Worm (Caenorhabditis elegans) whole organism, L2 larva: ENCODE measurements around the gene smex-2.

Experiments used
- F13H6.1 ChIP-seq: sonication (generic microtip); optimal IDR thresholded peaks from 2 replicates; lab custom pipeline; 2016; ENCODE audit warnings: missing genetic modification characterization, missing compliant biosample characterization
- Y55F3AM.14 ChIP-seq: fragments of 200-800 bp; sonication (Bioruptor generic); optimal IDR thresholded peaks from 2 replicates; lab custom pipeline; 2018; ENCODE audit warnings: mild to moderate bottlenecking, missing genetic modification characterization, missing compliant biosample characterization
- aly-2 ChIP-seq: fragments of 150-350 bp; optimal IDR thresholded peaks from 2 replicates; lab custom pipeline; 2014; ENCODE audit warnings: missing biosample characterization, missing genetic modification characterization
- ama-1 ChIP-seq: fragments of 150-350 bp; optimal IDR thresholded peaks from 2 replicates; lab custom pipeline; 2018; ENCODE audit warnings: inconsistent platforms
- blmp-1 ChIP-seq: sonication (generic microtip); optimal IDR thresholded peaks from 2 replicates; lab custom pipeline; 2017; ENCODE audit warnings: missing genetic modification characterization, mild to moderate bottlenecking, missing compliant biosample characterization, antibody characterized with exemption, moderate library complexity; ENCODE audit not compliant: insufficient read depth
- ceh-82 ChIP-seq: fragments of 150-350 bp; optimal IDR thresholded peaks from 2 replicates; lab custom pipeline; 2014; ENCODE audit warnings: missing biosample characterization, missing genetic modification characterization
- egl-27 ChIP-seq: sonication (generic microtip); optimal IDR thresholded peaks from 3 replicates; lab custom pipeline; 2017; ENCODE audit warnings: missing biosample characterization, missing genetic modification reagents, missing genetic modification characterization
- elt-1 ChIP-seq: fragments of 150-350 bp; optimal IDR thresholded peaks from 2 replicates; lab custom pipeline; 2014; ENCODE audit warnings: missing biosample characterization, missing genetic modification characterization
- elt-3 ChIP-seq: sonication (generic microtip); optimal IDR thresholded peaks from 2 replicates; lab custom pipeline; 2017; ENCODE audit warnings: missing biosample characterization, missing genetic modification characterization
- fos-1 ChIP-seq: fragments of 150-350 bp; optimal IDR thresholded peaks from 2 replicates; lab custom pipeline; 2014; ENCODE audit warnings: missing biosample characterization, missing genetic modification characterization
- gmeb-1 ChIP-seq: fragments of 150-350 bp; optimal IDR thresholded peaks from 2 replicates; lab custom pipeline; 2014; ENCODE audit warnings: missing biosample characterization, missing genetic modification characterization
- lin-13 ChIP-seq: fragments of 150-350 bp; optimal IDR thresholded peaks from 2 replicates; lab custom pipeline; 2014; ENCODE audit warnings: missing biosample characterization, missing genetic modification reagents, missing genetic modification characterization
- lin-39 ChIP-seq: fragments of 150-350 bp; optimal IDR thresholded peaks from 2 replicates; lab custom pipeline; 2014; ENCODE audit warnings: missing biosample characterization, missing genetic modification reagents, missing genetic modification characterization
- lsy-2 ChIP-seq, 2 experiments: fragments of 150-350 bp in 1 of 2; sonication (generic microtip) in 1 of 2; optimal IDR thresholded peaks; 2 replicates each; lab custom pipeline; 2014 to 2017; ENCODE audit warnings: missing biosample characterization in 2 of 2, missing genetic modification characterization in 2 of 2
- mab-5 ChIP-seq: fragments of 150-350 bp; optimal IDR thresholded peaks from 2 replicates; lab custom pipeline; 2014; ENCODE audit warnings: missing biosample characterization, missing genetic modification characterization
- nhr-10 ChIP-seq: sonication (generic microtip); optimal IDR thresholded peaks from 2 replicates; lab custom pipeline; 2017; ENCODE audit warnings: missing biosample characterization, missing genetic modification characterization
- nhr-11 ChIP-seq: fragments of 150-350 bp; optimal IDR thresholded peaks from 2 replicates; lab custom pipeline; 2014; ENCODE audit warnings: missing biosample characterization, missing genetic modification characterization
- nhr-129 ChIP-seq: fragments of 150-350 bp; optimal IDR thresholded peaks from 2 replicates; lab custom pipeline; 2014; ENCODE audit warnings: missing biosample characterization, missing genetic modification characterization
- nhr-21 ChIP-seq: fragments of 150-350 bp; optimal IDR thresholded peaks from 2 replicates; lab custom pipeline; 2014; ENCODE audit warnings: missing biosample characterization, missing genetic modification characterization
- nhr-23 ChIP-seq: fragments of 150-350 bp; optimal IDR thresholded peaks from 2 replicates; lab custom pipeline; 2014; ENCODE audit warnings: missing biosample characterization, missing genetic modification reagents, missing genetic modification characterization
- nhr-6 ChIP-seq: fragments of 150-350 bp; optimal IDR thresholded peaks from 2 replicates; lab custom pipeline; 2014; ENCODE audit warnings: missing biosample characterization, missing genetic modification characterization
- peb-1 ChIP-seq: fragments of 150-350 bp; optimal IDR thresholded peaks from 2 replicates; lab custom pipeline; 2014; ENCODE audit warnings: missing biosample characterization, missing genetic modification characterization
- sem-4 ChIP-seq: fragments of 150-350 bp; optimal IDR thresholded peaks from 2 replicates; lab custom pipeline; 2014; ENCODE audit warnings: missing biosample characterization, missing genetic modification reagents, missing genetic modification characterization
- skn-1 ChIP-seq: sonication (generic microtip); optimal IDR thresholded peaks from 2 replicates; lab custom pipeline; 2017; ENCODE audit warnings: missing biosample characterization, missing genetic modification characterization
- sma-3 ChIP-seq: sonication (generic microtip); optimal IDR thresholded peaks from 2 replicates; lab custom pipeline; 2016; ENCODE audit warnings: missing genetic modification reagents, missing genetic modification characterization, missing compliant biosample characterization
- snpc-4 ChIP-seq: fragments of 150-350 bp; optimal IDR thresholded peaks from 2 replicates; lab custom pipeline; 2014; ENCODE audit warnings: missing biosample characterization, missing genetic modification characterization
- unc-39 ChIP-seq: fragments of 150-350 bp; optimal IDR thresholded peaks from 2 replicates; lab custom pipeline; 2014; ENCODE audit warnings: missing biosample characterization, missing genetic modification characterization
- unc-55 ChIP-seq: fragments of 150-350 bp; sonication (generic microtip); optimal IDR thresholded peaks from 3 replicates; lab custom pipeline; 2014; ENCODE audit warnings: missing biosample characterization, missing genetic modification reagents, missing genetic modification characterization
- unc-62 ChIP-seq: fragments of 150-350 bp; optimal IDR thresholded peaks from 2 replicates; lab custom pipeline; 2014; ENCODE audit warnings: missing biosample characterization, missing genetic modification reagents, missing genetic modification characterization
- ztf-1 ChIP-seq: fragments of 200-800 bp; sonication (Bioruptor generic); conservative IDR thresholded peaks from 2 replicates; pipeline ENCODE4 v1.3.6; 2022; ENCODE audit warnings: missing genetic modification characterization, missing compliant biosample characterization
- ztf-11 ChIP-seq: sonication (generic microtip); optimal IDR thresholded peaks from 2 replicates; lab custom pipeline; 2017; ENCODE audit warnings: missing biosample characterization, missing genetic modification characterization
- ztf-4 ChIP-seq: fragments of 150-350 bp; optimal IDR thresholded peaks from 2 replicates; lab custom pipeline; 2014; ENCODE audit warnings: missing biosample characterization, missing genetic modification characterization

The smex-2 gene

DNA sequence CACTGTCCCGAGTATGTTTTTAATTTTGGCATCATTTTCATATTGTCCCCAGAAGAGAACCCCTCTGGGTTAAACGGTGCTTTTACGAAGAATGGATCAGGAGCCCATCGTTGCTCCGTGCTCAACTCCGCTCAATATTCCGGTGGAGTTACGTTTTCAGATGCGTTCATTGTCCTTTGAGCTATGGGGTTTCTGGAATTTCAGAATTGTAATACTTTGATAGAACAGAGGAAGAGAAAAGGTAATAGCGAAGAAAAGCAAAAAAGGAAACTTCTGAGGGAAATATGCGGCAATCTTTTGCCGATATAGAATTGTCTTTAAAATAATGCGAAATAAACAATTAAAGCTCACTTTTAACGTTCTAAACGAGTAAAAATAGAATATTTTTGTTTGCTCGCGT lies 41.3 kb downstream of the smex-2 start, which contains the start of gene Y40A1A.3:
Gene Y40A1A.3, minus strand, starts transcription at position 101 of the 400 bp plus-strand sequence.
- TF ChIP-seq Y55F3AM.14 (GFP tag; lab: Kevin White, UChicago) (no peak), ztf-11 (no peak), elt-3 (tag; lab: Kevin White, UChicago) (no peak), unc-55 (no peak), unc-62 (GFP tag; lab: Kevin White, UChicago) (no peak), nhr-10 (tag; lab: Kevin White, UChicago) (no peak), lsy-2 (tag; optimal IDR thresholded peaks at IDR 0.05; lab: Kevin White, UChicago) (no peak), unc-39 (tag; lab: Kevin White, UChicago) (no peak), gmeb-1 (tag; lab: Kevin White, UChicago) (no peak), nhr-6 (no peak), ama-1 (lab: Kevin White, UChicago) (no peak), mab-5 (tag; lab: Kevin White, UChicago) (no peak), ztf-1 (no peak), ceh-82 (tag; lab: Kevin White, UChicago) (no peak)

DNA sequence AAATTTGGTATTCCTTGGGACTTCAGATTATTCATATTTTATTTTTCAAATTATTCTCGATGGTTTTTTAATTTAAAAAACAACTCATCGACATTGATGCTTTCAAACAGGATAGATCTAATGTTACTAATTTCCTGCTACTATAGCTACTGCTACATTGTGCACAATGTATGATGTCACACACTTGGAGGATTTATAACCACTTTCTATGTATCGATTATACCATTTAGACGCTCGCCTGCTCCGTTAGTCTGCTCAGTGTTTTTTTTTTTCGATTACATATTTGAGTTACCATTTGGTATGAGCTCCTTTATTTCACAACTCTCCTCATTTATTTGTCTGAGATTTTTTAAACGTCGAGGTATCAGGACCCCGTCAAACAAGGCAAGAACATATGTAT lies 48.8 kb downstream of the smex-2 start, which contains the start of gene Y40A1A.2:
Gene Y40A1A.2, plus strand, starts transcription at position 301 of the 400 bp plus-strand sequence.
- TF ChIP-seq nhr-10 (tag; lab: Kevin White, UChicago) (no peak), fos-1 (tag; lab: Kevin White, UChicago) (no peak), aly-2 (tag; lab: Kevin White, UChicago) (no peak), Y55F3AM.14 (GFP tag; lab: Kevin White, UChicago) (no peak), nhr-129 (no peak), skn-1 (tag; lab: Kevin White, UChicago) (no peak), ztf-4 (no peak), unc-55 (no peak), egl-27 (tag; lab: Kevin White, UChicago) (no peak), nhr-21 (tag; lab: Kevin White, UChicago) (no peak), nhr-6 (no peak), F13H6.1 (tag; lab: Kevin White, UChicago) (no peak), elt-1 (tag; lab: Kevin White, UChicago) (no peak)
- TF ChIP-seq, all 48 proteins: peak for 0

DNA sequence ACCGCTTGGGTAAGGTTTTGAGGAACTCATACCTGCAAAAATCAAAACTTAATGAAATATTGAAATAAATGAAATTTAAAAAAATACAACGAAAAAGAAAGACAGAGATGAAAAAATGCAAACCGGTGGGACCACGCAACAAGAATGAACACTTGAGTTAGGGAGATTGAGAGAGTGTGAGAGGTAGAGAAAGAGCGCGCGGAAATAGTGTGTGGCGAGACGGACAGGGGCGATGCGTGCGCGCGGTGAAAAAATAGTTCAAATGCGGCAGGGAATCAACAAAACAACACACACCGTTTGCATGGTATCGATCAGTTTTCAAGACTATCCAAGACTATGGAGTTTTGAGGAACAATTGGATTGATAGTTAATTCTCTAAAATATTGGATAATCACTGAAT lies 49.7 kb downstream of the smex-2 start, which contains the start of gene meg-3:
Gene meg-3, minus strand, starts transcription at position 32 of the 400 bp plus-strand sequence.
- TF ChIP-seq ceh-82 (tag; lab: Kevin White, UChicago) (no peak), nhr-23 (tag; lab: Kevin White, UChicago) (no peak), nhr-129 (no peak), sma-3 (GFP tag; lab: Kevin White, UChicago) (no peak), elt-1 (tag; lab: Kevin White, UChicago) (no peak), sem-4 (tag; lab: Kevin White, UChicago) (no peak), snpc-4 (tag; lab: Kevin White, UChicago) (no peak), nhr-11 (tag; lab: Kevin White, UChicago) (no peak), nhr-6 (no peak), peb-1 (tag; lab: Kevin White, UChicago) (no peak), mab-5 (tag; lab: Kevin White, UChicago) (no peak), egl-27 (tag; lab: Kevin White, UChicago) (no peak), blmp-1 (tag; lab: Kevin White, UChicago) (no peak), elt-3 (tag; lab: Kevin White, UChicago) (no peak), lsy-2 (tag; optimal IDR thresholded peaks at IDR 0.05; lab: Kevin White, UChicago) (no peak), lin-39 (tag; lab: Kevin White, UChicago) (no peak), lin-13 (GFP tag; lab: Kevin White, UChicago) (no peak), unc-62 (GFP tag; lab: Kevin White, UChicago) (no peak), F13H6.1 (tag; lab: Kevin White, UChicago) (no peak)
